Worm (Caenorhabditis elegans) whole organism, young adult: Measurements from ENCODE around the gene C15H9.9.

Experiments used
- dox-1 ChIP-seq: fragments of 200-800 bp; sonication (Bioruptor generic); IDR thresholded peaks from 2 replicates; pipeline ENCODE4 v1.3.6; 2022; ENCODE audit warnings: missing genetic modification reagents, missing genetic modification characterization, missing compliant biosample characterization
- nfya-2 ChIP-seq: fragments of 200-800 bp; sonication (Bioruptor generic); IDR thresholded peaks from 2 replicates; pipeline ENCODE4 v1.3.6; 2022; ENCODE audit warnings: missing genetic modification reagents, missing genetic modification characterization, missing compliant biosample characterization
- snpc-4 ChIP-seq, 5 experiments: fragments of 150-350 bp in 1 of 5; sonication (generic microtip) in 4 of 5; optimal IDR thresholded peaks; 2 replicates each; lab custom pipeline; 2014 to 2018; ENCODE audit warnings: missing genetic modification characterization in 5 of 5, missing biosample characterization in 3 of 5, antibody characterized with exemption in 2 of 5, mild to moderate bottlenecking in 2 of 5, missing compliant biosample characterization in 2 of 5, missing genotype in 2 of 5, moderate library complexity in 2 of 5, missing genetic modification reagents in 1 of 5
- unc-62 ChIP-seq: fragments of 150-350 bp; optimal IDR thresholded peaks from 2 replicates; lab custom pipeline; 2014; ENCODE audit warnings: missing biosample characterization, missing genetic modification reagents, missing genetic modification characterization

- no peak for TF ChIP-seq unc-62 (GFP tag; lab: Kevin White, UChicago)
- no peak for TF ChIP-seq nfya-2
- TF ChIP-seq dox-1: no peak
- no peak for TF ChIP-seq snpc-4 (GFP tag; optimal IDR thresholded peaks at IDR 0.05; lab: Kevin White, UChicago)
- no peak for TF ChIP-seq snpc-4 (tag; optimal IDR thresholded peaks at IDR 0.05; lab: Kevin White, UChicago)
Observed at ce11 chrX:6160427-6160826, 32.4 kb upstream of the C15H9.9 start, which contains the start of gene odd-2.
